Worm (Caenorhabditis elegans) whole organism, L4 larva: Measurements from ENCODE around the gene C53B7.2.

Source experiments
- F37D6.2 ChIP-seq: sonication (generic microtip); optimal IDR thresholded peaks from 2 replicates; lab custom pipeline; 2016; ENCODE audit warnings: mild to moderate bottlenecking, missing genetic modification characterization, missing compliant biosample characterization
- dpl-1 ChIP-seq: fragments of 150-350 bp; optimal IDR thresholded peaks from 2 replicates; lab custom pipeline; 2014; ENCODE audit warnings: missing biosample characterization, missing genetic modification reagents, missing genetic modification characterization
- lin-13 ChIP-seq: fragments of 150-350 bp; optimal IDR thresholded peaks from 2 replicates; lab custom pipeline; 2014; ENCODE audit warnings: missing biosample characterization, missing genetic modification reagents, missing genetic modification characterization
- pha-4 ChIP-seq, 2 experiments: fragments of 150-350 bp in 1 of 2; fragments of 200-800 bp in 1 of 2; sonication (Bioruptor generic) in 1 of 2; IDR thresholded peaks in 1 of 2; optimal IDR thresholded peaks in 1 of 2; 2 replicates each; pipeline versions ENCODE4 v1.3.6 to Lab custom; 2014 to 2022; ENCODE audit warnings: missing genetic modification characterization in 2 of 2, missing genetic modification reagents in 2 of 2, missing biosample characterization in 1 of 2, missing compliant biosample characterization in 1 of 2

DNA sequence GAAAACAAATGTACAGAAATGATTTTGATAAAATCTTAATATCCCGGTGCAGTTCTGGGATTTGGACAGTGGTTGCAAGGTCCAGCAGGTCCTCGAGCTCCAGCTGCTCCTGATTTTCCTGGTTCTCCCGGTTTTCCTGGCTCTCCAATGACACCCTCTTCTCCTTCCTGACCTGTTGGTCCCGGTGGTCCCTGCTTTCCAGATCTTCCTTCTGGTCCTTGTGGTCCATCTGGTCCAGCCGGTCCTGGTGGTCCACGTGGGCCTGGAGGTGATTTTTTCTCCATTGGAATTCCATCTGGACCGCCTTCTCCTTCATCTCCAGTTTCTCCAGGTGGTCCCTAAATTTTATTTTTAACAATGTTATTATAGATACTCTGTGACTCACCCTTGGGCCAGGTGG, 29.2 kb downstream of the C53B7.2 start:
- TF ChIP-seq lin-13, result no peak
- no peak for TF ChIP-seq dpl-1 (GFP tag; lab: Kevin White, UChicago)
- TF ChIP-seq F37D6.2 (tag; lab: Kevin White, UChicago), result no peak
- TF ChIP-seq pha-4 (GFP tag; IDR thresholded peaks at IDR 0.05; lab: Robert Waterston, UW), result no peak
- TF ChIP-seq pha-4 (tag; optimal IDR thresholded peaks at IDR 0.05; lab: Kevin White, UChicago), result no peak
